Fruit fly (Drosophila melanogaster) whole organism, embryonic: Measurements from ENCODE around the gene CG43389.

Experiments
- Asciz ChIP-seq: fragments of 200-800 bp; sonication (Bioruptor generic); optimal IDR thresholded peaks from 2 replicates; lab custom pipeline; 2017; ENCODE audit warnings: missing biosample characterization, mild to moderate bottlenecking, missing genetic modification characterization, missing genetic modification reagents
- BEAF-32 ChIP-seq: fragments of 200-800 bp; sonication (Bioruptor generic); optimal IDR thresholded peaks from 3 replicates; lab custom pipeline; 2017; ENCODE audit warnings: missing biosample characterization, missing genetic modification characterization, mild to moderate bottlenecking, moderate library complexity, missing genetic modification reagents
- Bdp1 ChIP-seq: fragments of 200-800 bp; sonication (Bioruptor generic); optimal IDR thresholded peaks from 3 replicates; lab custom pipeline; 2016; ENCODE audit warnings: missing biosample characterization, missing genetic modification characterization
- Bgb ChIP-seq: fragments of 200-800 bp; sonication (Bioruptor generic); IDR thresholded peaks from 2 replicates; pipeline ENCODE4 v1.3.6; 2022; ENCODE audit warnings: missing biosample characterization, missing genetic modification characterization; ENCODE audit not compliant: partially characterized antibody
- CG1024 ChIP-seq: fragments of 200-800 bp; sonication (Bioruptor generic); IDR thresholded peaks from 2 replicates; pipeline ENCODE4 v1.3.6; 2022; ENCODE audit warnings: missing biosample characterization, missing genetic modification characterization
- CG11723 ChIP-seq: fragments of 200-800 bp; sonication (Bioruptor generic); optimal IDR thresholded peaks from 2 replicates; lab custom pipeline; 2017; ENCODE audit warnings: missing biosample characterization, mild to moderate bottlenecking, missing genetic modification characterization
- CG12744 ChIP-seq: fragments of 200-800 bp; sonication (Bioruptor generic); optimal IDR thresholded peaks from 2 replicates; lab custom pipeline; 2016; ENCODE audit warnings: missing biosample characterization, missing genetic modification characterization
- CG12769 ChIP-seq: fragments of 200-800 bp; sonication (Bioruptor generic); optimal IDR thresholded peaks from 2 replicates; lab custom pipeline; 2019; ENCODE audit warnings: missing biosample characterization, mild to moderate bottlenecking, missing genetic modification characterization, moderate library complexity
- CG13894 ChIP-seq: fragments of 200-800 bp; sonication (Bioruptor generic); optimal IDR thresholded peaks from 3 replicates; lab custom pipeline; 2018; ENCODE audit warnings: missing biosample characterization, mild to moderate bottlenecking, missing genetic modification characterization, moderate library complexity
- CG17359 ChIP-seq: fragments of 200-800 bp; sonication (Bioruptor generic); optimal IDR thresholded peaks from 3 replicates; lab custom pipeline; 2018; ENCODE audit warnings: missing biosample characterization, mild to moderate bottlenecking, missing genetic modification characterization, moderate library complexity
- CG17612 ChIP-seq: fragments of 200-800 bp; sonication (Bioruptor generic); IDR thresholded peaks from 2 replicates; pipeline ENCODE4 v1.3.6; 2022; ENCODE audit warnings: missing biosample characterization, missing genetic modification characterization
- CG1792 ChIP-seq: fragments of 200-800 bp; sonication (Bioruptor generic); optimal IDR thresholded peaks from 2 replicates; lab custom pipeline; 2016; ENCODE audit warnings: missing biosample characterization, missing genetic modification characterization
- CG2875 ChIP-seq: fragments of 200-800 bp; sonication (Bioruptor generic); optimal IDR thresholded peaks from 2 replicates; lab custom pipeline; 2017; ENCODE audit warnings: missing biosample characterization, mild to moderate bottlenecking, missing genetic modification characterization, missing genetic modification reagents
- CG32767 ChIP-seq: fragments of 200-800 bp; sonication (Bioruptor generic); IDR thresholded peaks from 2 replicates; pipeline ENCODE4 v1.3.6; 2022; ENCODE audit warnings: missing biosample characterization, missing genetic modification characterization
- CG32772 ChIP-seq: fragments of 200-800 bp; sonication (Bioruptor generic); IDR thresholded peaks from 2 replicates; pipeline ENCODE4 v1.3.6; 2022; ENCODE audit warnings: missing biosample characterization, missing genetic modification characterization
- CG4360 ChIP-seq: fragments of 200-800 bp; sonication (Bioruptor generic); IDR thresholded peaks from 2 replicates; pipeline ENCODE4 v1.3.6; 2022; ENCODE audit warnings: missing biosample characterization, missing genetic modification characterization
- CG4404 ChIP-seq: fragments of 200-800 bp; sonication (Bioruptor generic); IDR thresholded peaks from 2 replicates; pipeline ENCODE4 v1.3.6; 2022; ENCODE audit warnings: missing biosample characterization, missing genetic modification characterization
- CG7271 ChIP-seq: fragments of 200-800 bp; sonication (Bioruptor generic); optimal IDR thresholded peaks from 2 replicates; lab custom pipeline; 2018; ENCODE audit warnings: missing biosample characterization, mild to moderate bottlenecking, missing genetic modification characterization, moderate library complexity
- CG7357 ChIP-seq: fragments of 200-800 bp; sonication (Bioruptor generic); IDR thresholded peaks from 3 replicates; pipeline ENCODE4 v1.3.6; 2022; ENCODE audit warnings: missing biosample characterization, missing genetic modification characterization
- Fer3 ChIP-seq: fragments of 200-800 bp; sonication (Bioruptor generic); optimal IDR thresholded peaks from 2 replicates; lab custom pipeline; 2018; ENCODE audit warnings: missing biosample characterization, mild to moderate bottlenecking, missing genetic modification characterization, moderate library complexity
- Hmx ChIP-seq: fragments of 200-800 bp; sonication (Bioruptor generic); optimal IDR thresholded peaks from 2 replicates; lab custom pipeline; 2016; ENCODE audit warnings: missing biosample characterization, missing genetic modification characterization
- Mrtf ChIP-seq: fragments of 200-800 bp; sonication (Bioruptor generic); IDR thresholded peaks from 3 replicates; pipeline ENCODE4 v1.3.6; 2022; ENCODE audit warnings: missing biosample characterization, missing genetic modification characterization
- NFAT ChIP-seq: fragments of 200-800 bp; sonication (Bioruptor generic); IDR thresholded peaks from 2 replicates; pipeline ENCODE4 v1.3.6; 2022; ENCODE audit warnings: missing biosample characterization, missing genetic modification characterization
- Neu2 ChIP-seq: fragments of 200-800 bp; sonication (Bioruptor generic); optimal IDR thresholded peaks from 3 replicates; lab custom pipeline; 2016; ENCODE audit warnings: missing biosample characterization, missing genetic modification characterization, borderline replicate concordance
- Oli ChIP-seq: fragments of 200-800 bp; sonication (Bioruptor generic); optimal IDR thresholded peaks from 2 replicates; lab custom pipeline; 2018; ENCODE audit warnings: missing biosample characterization, mild to moderate bottlenecking, missing genetic modification characterization, moderate library complexity
- Rfx ChIP-seq: fragments of 200-800 bp; sonication (Bioruptor generic); IDR thresholded peaks from 2 replicates; pipeline ENCODE4 v1.3.6; 2022; ENCODE audit warnings: missing biosample characterization, missing genetic modification characterization
- Rx ChIP-seq: fragments of 200-800 bp; sonication (Bioruptor generic); IDR thresholded peaks from 2 replicates; pipeline ENCODE4 v1.3.6; 2022; ENCODE audit warnings: missing biosample characterization, missing genetic modification characterization
- Ssrp ChIP-seq: fragments of 200-800 bp; sonication (Bioruptor generic); optimal IDR thresholded peaks from 2 replicates; lab custom pipeline; 2018; ENCODE audit warnings: missing biosample characterization, mild to moderate bottlenecking, missing genetic modification characterization, moderate library complexity
- ab ChIP-seq: fragments of 200-800 bp; sonication (Bioruptor generic); optimal IDR thresholded peaks from 2 replicates; lab custom pipeline; 2016; ENCODE audit warnings: missing biosample characterization, missing genetic modification characterization
- ash1 ChIP-seq: fragments of 200-800 bp; sonication (Bioruptor generic); optimal IDR thresholded peaks from 2 replicates; lab custom pipeline; 2018; ENCODE audit warnings: missing biosample characterization, mild to moderate bottlenecking, missing genetic modification characterization
- bsh ChIP-seq, 2 experiments: fragments of 200-800 bp; sonication (Bioruptor generic); optimal IDR thresholded peaks; 2 replicates each; lab custom pipeline; 2017 to 2018; ENCODE audit warnings: mild to moderate bottlenecking in 2 of 2, missing biosample characterization in 2 of 2, missing genetic modification characterization in 2 of 2, moderate library complexity in 1 of 2
- croc ChIP-seq: fragments of 200-800 bp; sonication (Bioruptor generic); conservative IDR thresholded peaks from 3 replicates; pipeline ENCODE4 v1.3.6; 2022; ENCODE audit warnings: missing biosample characterization, missing genetic modification characterization
- eve ChIP-seq, 2 experiments: fragments of >200 bp; optimal IDR thresholded peaks; 2 replicates each; lab custom pipeline; 2017; ENCODE audit warnings: missing biosample characterization in 2 of 2, missing genetic modification characterization in 2 of 2
- fd102C ChIP-seq: fragments of 200-800 bp; sonication (Bioruptor generic); optimal IDR thresholded peaks from 2 replicates; lab custom pipeline; 2018; ENCODE audit warnings: missing biosample characterization, mild to moderate bottlenecking, missing genetic modification characterization, moderate library complexity
- gsb ChIP-seq: fragments of 200-800 bp; sonication (Bioruptor generic); IDR thresholded peaks from 2 replicates; pipeline ENCODE4 v1.3.6; 2022; ENCODE audit warnings: missing biosample characterization, missing genetic modification characterization
- gsb-n ChIP-seq: fragments of 200-800 bp; sonication (Bioruptor generic); optimal IDR thresholded peaks from 3 replicates; lab custom pipeline; 2018; ENCODE audit warnings: missing biosample characterization, mild to moderate bottlenecking, missing genetic modification characterization
- hbn ChIP-seq: fragments of 200-800 bp; sonication (Bioruptor generic); IDR thresholded peaks from 2 replicates; pipeline ENCODE4 v1.3.6; 2022; ENCODE audit warnings: missing biosample characterization, missing genetic modification characterization; ENCODE audit not compliant: partially characterized antibody
- ken ChIP-seq: fragments of 200-800 bp; sonication (Bioruptor generic); IDR thresholded peaks from 3 replicates; pipeline ENCODE4 v1.3.6; 2022; ENCODE audit warnings: missing biosample characterization, missing genetic modification characterization
- luna ChIP-seq: fragments of 200-800 bp; sonication (Bioruptor generic); optimal IDR thresholded peaks from 2 replicates; lab custom pipeline; 2016; ENCODE audit warnings: missing biosample characterization, missing genetic modification characterization
- nmo ChIP-seq: fragments of 200-800 bp; sonication (Bioruptor generic); optimal IDR thresholded peaks from 2 replicates; lab custom pipeline; 2018; ENCODE audit warnings: missing biosample characterization, mild to moderate bottlenecking, missing genetic modification characterization, moderate library complexity
- odd ChIP-seq: fragments of 200-800 bp; sonication (Bioruptor generic); optimal IDR thresholded peaks from 2 replicates; lab custom pipeline; 2017; ENCODE audit warnings: missing biosample characterization, mild to moderate bottlenecking, missing genetic modification characterization
- peb ChIP-seq: fragments of 200-800 bp; sonication (Bioruptor generic); IDR thresholded peaks from 2 replicates; pipeline ENCODE4 v1.3.6; 2022; ENCODE audit warnings: missing biosample characterization, missing genetic modification characterization
- pfk ChIP-seq: fragments of 200-800 bp; sonication (Bioruptor generic); optimal IDR thresholded peaks from 2 replicates; lab custom pipeline; 2018; ENCODE audit warnings: missing biosample characterization, mild to moderate bottlenecking, missing genetic modification characterization, moderate library complexity
- pita ChIP-seq: fragments of 200-800 bp; sonication (Bioruptor generic); optimal IDR thresholded peaks from 2 replicates; lab custom pipeline; 2017; ENCODE audit warnings: missing biosample characterization, mild to moderate bottlenecking, missing genetic modification characterization
- sens ChIP-seq: fragments of 200-800 bp; sonication (Bioruptor generic); peaks from one replicate; lab custom pipeline; 2016; ENCODE audit warnings: missing biosample characterization, missing genetic modification characterization
- sens-2 ChIP-seq: fragments of 200-800 bp; sonication (Bioruptor generic); IDR thresholded peaks from 2 replicates; pipeline ENCODE4 v1.3.6; 2022; ENCODE audit warnings: missing biosample characterization, missing genetic modification characterization
- sqz ChIP-seq: fragments of 200-800 bp; sonication (Bioruptor generic); optimal IDR thresholded peaks from 3 replicates; lab custom pipeline; 2018; ENCODE audit warnings: missing biosample characterization, mild to moderate bottlenecking, missing genetic modification characterization
- ssp ChIP-seq: fragments of 200-800 bp; sonication (Bioruptor generic); IDR thresholded peaks from 2 replicates; pipeline ENCODE4 v1.3.6; 2022; ENCODE audit warnings: missing biosample characterization, missing genetic modification characterization
- wek ChIP-seq: fragments of 200-800 bp; sonication (Bioruptor generic); optimal IDR thresholded peaks from 3 replicates; lab custom pipeline; 2018; ENCODE audit warnings: missing biosample characterization, mild to moderate bottlenecking, missing genetic modification characterization, moderate library complexity

Gene CG43389

dm6 chr3L:3249997-3250774 lies 2.4 kb downstream of the CG43389 start (continued):
- peak; percentile 72 for TF ChIP-seq CG32772 (GFP tag; lab: Robert Waterston, UW)
- peak; percentile 92 to 94 for TF ChIP-seq bsh (GFP tag; optimal IDR thresholded peaks at IDR 0.05; lab: Kevin White, UChicago)
- TF ChIP-seq CG4360 (GFP tag; lab: Robert Waterston, UW), result peak; percentile 68
- TF ChIP-seq pfk, result no peak
- TF ChIP-seq gsb-n (tag; lab: Kevin White, UChicago), result peak; percentile 91
- no peak for TF ChIP-seq pita (GFP tag; lab: Kevin White, UChicago)
- TF ChIP-seq ash1, result no peak
- TF ChIP-seq sens-2 (GFP tag; lab: Robert Waterston, UW), result no peak; the same call in 1 of the 2 replicates
- peak; percentile 96 for TF ChIP-seq Ssrp (tag; lab: Kevin White, UChicago)
- peak; percentile 80 for TF ChIP-seq sqz (GFP tag; lab: Kevin White, UChicago)
- peak; percentile 10 for TF ChIP-seq fd102C (GFP tag; lab: Kevin White, UChicago)
- TF ChIP-seq eve (GFP tag; optimal IDR thresholded peaks at IDR 0.05; lab: Kevin White, UChicago), result peak in 1 of 2 experiments; percentile 99
- peak; percentile 97 for TF ChIP-seq Oli (tag; lab: Kevin White, UChicago)
- peak; percentile 100 for TF ChIP-seq sens (GFP tag; lab: Kevin White, UChicago)
- peak; percentile 64 for TF ChIP-seq Neu2 (GFP tag; lab: Kevin White, UChicago)
- peak; percentile 96 for TF ChIP-seq odd (GFP tag; lab: Kevin White, UChicago)
- peak; percentile 85 for TF ChIP-seq CG17359 (tag; lab: Kevin White, UChicago)
- TF ChIP-seq CG2875, result peak; percentile 92
- peak; percentile 87 for TF ChIP-seq Bdp1 (GFP tag; lab: Kevin White, UChicago)
- TF ChIP-seq CG32767 (GFP tag; lab: Robert Waterston, UW), result peak; percentile 76; the same call in 1 of the 2 replicates
- peak; percentile 78 for TF ChIP-seq luna
- peak; percentile 79 for TF ChIP-seq CG4404 (GFP tag; lab: Robert Waterston, UW)
- TF ChIP-seq CG12769 (tag; lab: Kevin White, UChicago), result peak; percentile 82
- peak; percentile 59 for TF ChIP-seq peb
- TF ChIP-seq croc (GFP tag; lab: Robert Waterston, UW), result peak; percentile 88
- TF ChIP-seq CG12744, result peak; percentile 92
- TF ChIP-seq hbn (GFP tag; lab: Robert Waterston, UW), result no peak
- TF ChIP-seq ssp (GFP tag; lab: Robert Waterston, UW), result peak; percentile 72
- peak; percentile 45; the same call in 1 of the 2 replicates for TF ChIP-seq Bgb (GFP tag; lab: Robert Waterston, UW)
- peak; percentile 15 for TF ChIP-seq BEAF-32
- peak; percentile 71; the same call in 2 of the 3 replicates for TF ChIP-seq ken (GFP tag; lab: Robert Waterston, UW)
- TF ChIP-seq CG11723 (GFP tag; lab: Kevin White, UChicago), result peak; percentile 96
- peak; percentile 67; the same call in 1 of the 2 replicates for TF ChIP-seq CG1024 (GFP tag; lab: Robert Waterston, UW)
- TF ChIP-seq Asciz (GFP tag; lab: Kevin White, UChicago), result peak; percentile 91
- TF ChIP-seq NFAT (GFP tag; lab: Robert Waterston, UW), result peak; percentile 83
- TF ChIP-seq Hmx (GFP tag; lab: Kevin White, UChicago), result peak; percentile 95
- peak; percentile 86 for TF ChIP-seq CG7357 (GFP tag; lab: Robert Waterston, UW)
- TF ChIP-seq nmo (GFP tag; lab: Kevin White, UChicago), result peak; percentile 98
- TF ChIP-seq ab (GFP tag; lab: Kevin White, UChicago), result peak; percentile 92
- TF ChIP-seq wek (GFP tag; lab: Kevin White, UChicago), result no peak
- TF ChIP-seq Rfx (GFP tag; lab: Robert Waterston, UW), result peak; percentile 89
- TF ChIP-seq Fer3 (tag; lab: Kevin White, UChicago), result peak; percentile 81
- peak; percentile 18 for TF ChIP-seq CG13894 (tag; lab: Kevin White, UChicago)
- peak; percentile 91 for TF ChIP-seq CG1792 (GFP tag; lab: Kevin White, UChicago)
- peak; percentile 42 for TF ChIP-seq CG7271 (tag; lab: Kevin White, UChicago)
- peak; percentile 81 for TF ChIP-seq Mrtf (GFP tag; lab: Robert Waterston, UW)
- TF ChIP-seq CG17612 (GFP tag; lab: Robert Waterston, UW), result no peak; the same call in 1 of the 2 replicates
- TF ChIP-seq gsb, result peak; percentile 67
- TF ChIP-seq Rx (GFP tag; lab: Robert Waterston, UW), result peak; percentile 36; the same call in 1 of the 2 replicates
